Worm (Caenorhabditis elegans): ENCODE results near the gene nspg-8.

Gene nspg-8

DNA sequence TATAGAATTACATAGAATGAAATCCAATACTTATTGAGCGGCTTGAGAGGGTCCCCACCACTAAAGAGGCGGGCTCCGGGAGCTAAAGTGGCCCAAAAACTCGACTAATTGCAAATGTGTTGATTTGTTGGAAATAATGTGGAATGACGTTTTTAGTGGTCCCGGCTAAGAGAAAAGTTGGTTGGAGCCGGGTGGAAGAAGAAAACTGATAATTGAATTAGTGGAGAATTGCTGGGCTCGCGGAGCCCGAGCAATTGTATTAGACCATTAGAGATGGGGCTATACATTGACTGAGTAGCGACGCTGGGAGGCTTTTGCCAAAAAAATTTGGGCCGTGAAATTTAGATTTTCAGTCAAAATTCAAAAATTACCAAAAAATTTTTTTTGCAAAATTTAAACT is 43.7 kb downstream of the nspg-8 start:
- TF ChIP-seq alr-1 (tag; optimal IDR thresholded peaks at IDR 0.05), result no peak
- no peak for TF ChIP-seq ztf-1 (GFP tag; conservative IDR thresholded peaks at IDR 0.05)
- TF ChIP-seq unc-55 (GFP tag; optimal IDR thresholded peaks at IDR 0.05), result no peak
- TF ChIP-seq lsy-2 (tag; optimal IDR thresholded peaks at IDR 0.05), result peak in 1 of 2 experiments; percentile 4

DNA sequence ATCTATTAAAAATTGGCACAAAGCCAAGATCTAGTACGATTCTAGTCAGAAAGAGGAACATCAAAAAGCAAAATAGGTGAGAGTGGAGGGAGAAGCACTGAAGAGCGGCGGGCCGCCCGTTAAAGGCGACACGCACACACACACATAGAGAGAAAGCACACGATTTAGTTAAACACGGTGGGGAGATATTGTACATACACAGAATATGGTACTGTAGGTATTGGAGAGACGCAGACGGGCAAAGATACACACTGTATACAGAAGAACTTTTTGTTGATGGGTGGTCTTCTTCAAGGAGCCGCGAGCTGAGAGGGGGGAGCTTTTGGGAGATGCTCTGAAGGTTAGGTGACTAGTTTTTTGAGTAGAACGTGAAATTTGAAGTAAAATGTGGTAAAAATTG is 44.4 kb downstream of the nspg-8 start:
- TF ChIP-seq lin-11 (tag; optimal IDR thresholded peaks at IDR 0.05) (no peak), nhr-129 (tag; optimal IDR thresholded peaks at IDR 0.05) (peak; percentile 14), fos-1 (tag; optimal IDR thresholded peaks at IDR 0.05) (peak; percentile 34), F13H6.1 (tag; optimal IDR thresholded peaks at IDR 0.05) (peak; percentile 54), gmeb-1 (tag; optimal IDR thresholded peaks at IDR 0.05) (no peak), unc-39 (tag; optimal IDR thresholded peaks at IDR 0.05) (no peak), sma-9 (GFP tag; optimal IDR thresholded peaks at IDR 0.05) (peak; percentile 24), sma-9 (tag; optimal IDR thresholded peaks at IDR 0.05) (no peak), nhr-237 (tag; optimal IDR thresholded peaks at IDR 0.05) (no peak)

DNA sequence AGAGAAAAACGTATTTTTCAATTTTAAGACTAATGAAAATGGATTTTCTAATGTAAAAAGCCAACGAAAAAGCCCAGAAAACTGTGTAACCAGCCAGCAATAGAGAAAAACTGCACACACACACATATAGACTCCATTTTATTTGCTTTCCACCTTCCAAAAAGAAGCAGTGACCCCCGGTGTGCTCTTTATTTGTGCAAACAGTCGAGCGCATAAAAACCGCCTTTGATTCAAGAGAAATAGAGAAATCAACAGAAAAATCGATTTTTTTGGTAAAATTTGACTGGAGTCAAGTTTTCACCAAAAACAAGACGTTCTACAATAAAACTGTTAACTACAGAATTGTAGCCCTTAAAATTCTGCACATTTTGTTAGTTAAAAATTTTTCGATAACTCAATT is 46.7 kb downstream of the nspg-8 start:
- no peak for TF ChIP-seq nhr-6 (tag; optimal IDR thresholded peaks at IDR 0.05)
- TF ChIP-seq lsy-2 (tag; optimal IDR thresholded peaks at IDR 0.05), result no peak
- no peak for TF ChIP-seq nhr-129 (tag; optimal IDR thresholded peaks at IDR 0.05)
- no peak for TF ChIP-seq C34F6.9 (tag; optimal IDR thresholded peaks at IDR 0.05)
- TF ChIP-seq ztf-11 (tag; optimal IDR thresholded peaks at IDR 0.05), result no peak
- TF ChIP-seq lin-11 (tag; optimal IDR thresholded peaks at IDR 0.05), result no peak
- TF ChIP-seq nhr-23 (tag; optimal IDR thresholded peaks at IDR 0.05), result no peak
- TF ChIP-seq blmp-1 (tag; optimal IDR thresholded peaks at IDR 0.05; ENCODE audit: insufficient read depth), result no peak
- no peak for TF ChIP-seq elt-3 (tag; optimal IDR thresholded peaks at IDR 0.05)
- TF ChIP-seq lin-13 (GFP tag; optimal IDR thresholded peaks at IDR 0.05), result no peak
- TF ChIP-seq zag-1 (tag; optimal IDR thresholded peaks at IDR 0.05), result no peak
- TF ChIP-seq unc-62 (GFP tag; optimal IDR thresholded peaks at IDR 0.05), result no peak
- no peak for TF ChIP-seq nhr-237 (tag; optimal IDR thresholded peaks at IDR 0.05)
- TF ChIP-seq unc-39 (tag; optimal IDR thresholded peaks at IDR 0.05), result no peak
- TF ChIP-seq mbf-1 (tag; optimal IDR thresholded peaks at IDR 0.05), result no peak

DNA sequence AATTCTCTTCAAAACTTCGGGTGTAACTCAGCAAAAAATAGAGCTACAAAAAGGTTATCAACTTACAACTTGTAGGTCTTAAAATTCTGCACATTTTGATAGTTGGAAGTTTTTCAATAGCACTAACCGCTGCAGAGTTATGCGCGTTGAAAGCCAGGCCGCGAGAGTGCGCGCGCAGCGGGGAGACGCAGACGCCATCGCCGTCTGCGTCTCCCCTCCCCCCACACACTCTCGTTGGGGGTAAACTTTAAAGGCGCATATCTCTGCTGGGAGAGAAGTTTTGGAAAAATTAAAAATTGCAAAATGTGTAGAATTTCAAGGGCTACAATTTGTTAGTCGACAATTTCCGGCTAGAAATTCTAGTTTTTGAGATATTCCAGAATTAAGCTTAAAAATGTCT is 47.7 kb downstream of the nspg-8 start:
- TF ChIP-seq elt-1 (tag; optimal IDR thresholded peaks at IDR 0.05), result no peak
- no peak for TF ChIP-seq ama-1 (optimal IDR thresholded peaks at IDR 0.05)

DNA sequence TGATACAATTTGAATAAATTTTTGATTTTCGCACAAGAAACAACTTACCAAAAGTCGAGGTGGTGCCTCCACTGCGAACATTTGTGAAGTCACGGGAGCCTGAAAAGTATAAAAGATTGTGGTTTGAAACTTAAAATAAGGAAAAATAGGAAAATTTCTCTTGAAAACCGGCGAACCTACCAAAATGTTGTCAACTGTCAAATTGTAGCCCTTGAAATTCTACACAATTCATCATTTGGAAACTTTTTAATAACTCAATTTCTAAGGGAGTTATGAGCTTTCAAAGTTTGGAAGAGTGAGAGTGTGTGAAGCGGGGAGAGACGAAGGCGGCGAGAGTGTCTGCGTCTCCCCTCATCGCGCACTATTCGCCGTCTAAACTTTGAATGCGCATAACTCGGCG is 48.3 kb downstream of the nspg-8 start, which contains the start of gene pes-4:
pes-4 (minus strand) TSS at position 101 of the 400 bp plus-strand sequence.
- no peak for TF ChIP-seq lin-13 (GFP tag; optimal IDR thresholded peaks at IDR 0.05)
- no peak for TF ChIP-seq zag-1 (tag; optimal IDR thresholded peaks at IDR 0.05)
- TF ChIP-seq gmeb-1 (tag; optimal IDR thresholded peaks at IDR 0.05), result no peak
- TF ChIP-seq unc-55 (GFP tag; optimal IDR thresholded peaks at IDR 0.05), result no peak
- no peak for TF ChIP-seq sma-9 (GFP tag; optimal IDR thresholded peaks at IDR 0.05)
- no peak for TF ChIP-seq sma-9 (tag; optimal IDR thresholded peaks at IDR 0.05)
- TF ChIP-seq fos-1 (tag; optimal IDR thresholded peaks at IDR 0.05), result no peak
- TF ChIP-seq sem-4 (tag; optimal IDR thresholded peaks at IDR 0.05), result no peak
- TF ChIP-seq mab-5 (tag; optimal IDR thresholded peaks at IDR 0.05), result no peak
- no peak for TF ChIP-seq nhr-77 (tag; optimal IDR thresholded peaks at IDR 0.05)
- TF ChIP-seq ZK546.5 (tag; optimal IDR thresholded peaks at IDR 0.05), result no peak
- no peak for TF ChIP-seq alr-1 (tag; optimal IDR thresholded peaks at IDR 0.05)
- TF ChIP-seq C34F6.9 (tag; optimal IDR thresholded peaks at IDR 0.05), result no peak
- no peak for TF ChIP-seq nhr-12 (tag; optimal IDR thresholded peaks at IDR 0.05)
- no peak for TF ChIP-seq F13H6.1 (tag; optimal IDR thresholded peaks at IDR 0.05)
- TF ChIP-seq ztf-4 (tag; optimal IDR thresholded peaks at IDR 0.05), result no peak
- TF ChIP-seq ama-1 (optimal IDR thresholded peaks at IDR 0.05), result no peak

DNA sequence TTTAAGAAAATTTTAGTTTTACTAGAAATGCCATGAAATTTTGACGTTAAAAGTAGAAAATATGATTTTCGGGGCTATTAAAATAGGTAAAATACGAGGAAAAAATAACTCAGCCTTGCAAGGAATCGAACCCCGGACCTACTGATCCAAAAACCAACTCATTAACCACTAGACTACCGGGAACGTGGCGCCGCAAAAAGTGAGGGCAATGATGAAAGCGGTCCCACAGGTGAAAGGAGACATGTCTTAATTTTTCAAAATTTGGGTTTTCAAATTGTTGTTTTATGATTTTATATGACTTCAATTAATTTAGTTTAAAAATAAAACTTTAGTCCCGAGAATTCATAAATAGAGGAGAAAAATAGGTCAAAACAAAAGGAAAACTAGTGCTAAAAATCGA is 48.8 kb downstream of the nspg-8 start:
- TF ChIP-seq lsy-2 (tag; optimal IDR thresholded peaks at IDR 0.05) (no peak), nhr-237 (tag; optimal IDR thresholded peaks at IDR 0.05) (no peak), R02D3.7 (tag; optimal IDR thresholded peaks at IDR 0.05) (no peak), lin-13 (GFP tag; optimal IDR thresholded peaks at IDR 0.05) (no peak), lin-39 (tag; optimal IDR thresholded peaks at IDR 0.05) (no peak), lin-11 (tag; optimal IDR thresholded peaks at IDR 0.05) (no peak), nhr-10 (tag; optimal IDR thresholded peaks at IDR 0.05) (no peak), unc-62 (GFP tag; optimal IDR thresholded peaks at IDR 0.05) (no peak), crh-2 (tag; optimal IDR thresholded peaks at IDR 0.05) (no peak), sem-4 (tag; optimal IDR thresholded peaks at IDR 0.05) (no peak), gmeb-1 (tag; optimal IDR thresholded peaks at IDR 0.05) (no peak), nhr-12 (tag; optimal IDR thresholded peaks at IDR 0.05) (no peak), ztf-1 (GFP tag; conservative IDR thresholded peaks at IDR 0.05) (no peak), fos-1 (tag; optimal IDR thresholded peaks at IDR 0.05) (no peak), alr-1 (tag; optimal IDR thresholded peaks at IDR 0.05) (no peak), aly-2 (tag; optimal IDR thresholded peaks at IDR 0.05) (no peak), nhr-23 (tag; optimal IDR thresholded peaks at IDR 0.05) (no peak), nhr-25 (tag; optimal IDR thresholded peaks at IDR 0.05) (no peak), zag-1 (tag; optimal IDR thresholded peaks at IDR 0.05) (no peak)

Data from whole organism, L2 larva.